Fruit fly (Drosophila melanogaster) whole organism: Measurements from ENCODE around the gene capu.

Source experiments
- CG8478 ChIP-seq: fragments of >200 bp; optimal IDR thresholded peaks from 2 replicates; lab custom pipeline; 2018; ENCODE audit warnings: inconsistent platforms
- Dll ChIP-seq: fragments of >200 bp; optimal IDR thresholded peaks from 2 replicates; lab custom pipeline; 2017
- EcR ChIP-seq, 2 experiments: fragments of >200 bp; optimal IDR thresholded peaks; 2 replicates each; lab custom pipeline; 2017; ENCODE audit warnings: missing biosample characterization in 2 of 2, missing genetic modification characterization in 2 of 2, missing genetic modification reagents in 2 of 2
- pan ChIP-seq: fragments of >200 bp; optimal IDR thresholded peaks from 2 replicates; lab custom pipeline; 2017
- psq ChIP-seq: fragments of >200 bp; optimal IDR thresholded peaks from 2 replicates; lab custom pipeline; 2017
- usp ChIP-seq: fragments of >200 bp; optimal IDR thresholded peaks from 2 replicates; lab custom pipeline; 2017; ENCODE audit warnings: missing biosample characterization, missing genetic modification characterization, mixed read lengths

The capu gene

DNA sequence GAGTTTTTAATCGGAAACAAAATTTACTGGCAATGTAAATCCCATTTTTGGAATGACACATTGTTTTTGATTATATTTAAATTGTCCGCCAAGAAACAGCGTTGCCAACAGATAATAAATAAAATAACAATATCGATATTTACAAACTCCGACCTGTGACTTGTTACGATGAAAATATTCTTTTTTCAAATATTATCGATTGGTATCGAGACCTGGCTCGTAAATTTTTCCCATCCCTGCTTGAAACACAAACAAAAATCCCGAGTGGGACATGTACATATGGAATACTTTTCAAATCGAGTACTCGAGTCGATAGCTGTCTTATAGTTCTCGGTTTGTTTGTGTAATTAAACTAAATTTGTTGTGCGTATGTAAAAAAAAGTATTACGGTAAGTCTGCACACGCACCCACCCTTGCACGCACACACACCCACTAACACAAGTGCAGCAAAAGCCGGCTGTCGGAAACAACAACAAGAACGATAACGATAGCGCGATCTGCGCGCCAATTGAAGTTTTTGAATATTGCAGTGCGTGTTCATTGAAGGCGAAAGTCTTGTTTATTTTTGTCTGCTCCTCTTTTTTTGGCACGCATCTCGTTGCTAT is 40.1 kb downstream of the capu start, which contains the start of gene TTLL4B:
TSS of gene TTLL4B (plus strand) at position 232 of the 605 bp plus-strand sequence.
- TF ChIP-seq Dll (lab: Kevin White, UChicago): no peak
- TF ChIP-seq psq (lab: Kevin White, UChicago): no peak
- TF ChIP-seq CG8478: no peak
- no peak for TF ChIP-seq EcR (GFP tag; optimal IDR thresholded peaks at IDR 0.05; lab: Kevin White, UChicago)
- TF ChIP-seq pan (lab: Kevin White, UChicago): no peak
- TF ChIP-seq usp (GFP tag; lab: Kevin White, UChicago): no peak

DNA sequence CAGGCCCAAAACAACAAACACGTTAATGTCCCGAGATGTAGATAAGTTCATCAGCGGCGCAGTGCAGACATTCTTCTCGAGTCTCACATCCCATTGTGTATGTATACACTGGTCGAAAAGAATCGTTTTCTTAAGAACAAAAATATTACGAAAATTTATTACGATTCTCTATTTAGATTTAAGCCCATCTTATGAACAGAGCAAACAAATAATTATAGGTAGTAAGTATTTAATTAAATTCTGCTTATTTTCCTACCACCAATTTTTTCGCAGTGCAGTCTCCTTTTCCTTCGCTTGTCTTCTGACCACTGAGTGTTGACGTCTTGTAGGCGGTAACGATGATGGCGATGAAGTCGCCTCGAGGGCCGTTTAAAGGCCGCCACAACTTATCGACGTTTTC is 41.3 kb downstream of the capu start:
- TF ChIP-seq EcR (GFP tag; optimal IDR thresholded peaks at IDR 0.05; lab: Kevin White, UChicago) (no peak), pan (lab: Kevin White, UChicago) (no peak), usp (GFP tag; lab: Kevin White, UChicago) (no peak), Dll (lab: Kevin White, UChicago) (no peak), CG8478 (no peak), psq (lab: Kevin White, UChicago) (no peak)

DNA sequence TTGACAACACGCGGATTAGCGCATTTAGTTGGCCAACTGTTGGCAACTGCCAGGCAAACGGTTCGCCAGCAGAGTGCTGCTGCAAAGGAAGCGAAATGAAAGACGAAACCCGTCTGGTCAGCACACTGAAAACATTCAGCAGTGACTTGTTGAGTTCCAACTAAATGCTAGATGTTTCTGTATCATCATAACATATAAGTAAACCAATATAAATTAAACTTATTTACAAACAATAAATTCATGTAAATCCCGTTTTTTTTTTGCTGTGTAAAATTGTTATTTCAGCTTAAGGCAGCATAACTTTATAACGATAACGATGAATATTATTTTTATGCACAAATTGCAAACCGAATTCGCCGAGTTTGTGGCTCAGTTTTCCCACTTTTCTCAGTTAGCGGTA is 44.5 kb downstream of the capu start:
- TF ChIP-seq EcR (GFP tag; optimal IDR thresholded peaks at IDR 0.05; lab: Kevin White, UChicago) (no peak), usp (GFP tag; lab: Kevin White, UChicago) (no peak), Dll (lab: Kevin White, UChicago) (no peak), CG8478 (no peak), psq (lab: Kevin White, UChicago) (no peak), pan (lab: Kevin White, UChicago) (no peak)

DNA sequence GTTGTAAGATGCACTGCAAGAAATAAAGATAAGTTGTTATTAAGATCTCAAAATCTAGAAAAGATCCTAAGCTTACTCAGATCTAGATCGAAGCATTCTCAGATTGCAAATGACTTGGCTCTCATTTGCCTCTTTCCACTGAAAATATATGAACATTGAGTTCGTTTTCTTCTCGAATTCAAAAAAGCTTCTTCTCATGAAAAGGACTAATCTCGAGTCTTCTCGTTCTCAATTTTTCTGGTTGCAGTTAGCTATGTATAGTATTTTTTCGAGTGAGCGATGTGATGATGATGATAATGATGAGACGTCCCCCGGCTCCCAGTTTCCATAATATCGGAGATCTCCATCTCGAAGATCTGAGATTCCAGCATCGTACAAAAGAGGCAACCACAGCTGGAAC is 46.3 kb downstream of the capu start:
- TF ChIP-seq EcR (GFP tag; optimal IDR thresholded peaks at IDR 0.05; lab: Kevin White, UChicago): no peak
- TF ChIP-seq usp (GFP tag; lab: Kevin White, UChicago): no peak

DNA sequence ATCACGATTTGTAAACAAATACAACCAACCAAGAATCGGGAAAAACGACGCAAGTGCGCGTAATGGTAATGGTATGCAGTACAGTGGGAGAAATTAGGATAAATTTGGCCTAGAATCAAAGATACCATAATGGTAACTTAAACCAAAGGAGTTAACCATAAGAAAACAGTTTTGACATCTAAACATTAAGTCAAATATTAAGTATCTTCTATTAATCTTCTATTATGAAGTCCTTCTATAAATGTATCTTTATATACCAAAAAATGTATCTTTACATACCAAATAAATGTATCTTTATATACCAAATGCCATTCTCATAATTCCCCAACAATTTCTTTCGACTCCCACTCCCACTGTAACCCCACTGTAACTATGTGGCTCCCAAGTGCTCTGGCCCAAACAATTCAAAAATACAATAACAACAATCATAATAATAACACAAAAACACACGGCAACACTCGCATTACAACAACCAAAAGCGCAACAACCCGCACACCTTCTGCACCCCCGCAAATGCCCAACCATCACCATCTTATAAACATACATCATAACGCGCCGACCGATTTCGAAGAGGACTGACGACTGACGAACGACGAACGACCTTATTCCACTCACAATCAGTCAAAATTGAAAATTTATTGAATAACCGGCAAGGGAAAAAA is 47.0 kb downstream of the capu start:
- no peak for TF ChIP-seq pan (lab: Kevin White, UChicago)
- TF ChIP-seq usp (GFP tag; lab: Kevin White, UChicago): no peak
- no peak for TF ChIP-seq psq (lab: Kevin White, UChicago)
- TF ChIP-seq CG8478: no peak
- TF ChIP-seq Dll (lab: Kevin White, UChicago): no peak
- TF ChIP-seq EcR (GFP tag; optimal IDR thresholded peaks at IDR 0.05; lab: Kevin White, UChicago): no peak

DNA sequence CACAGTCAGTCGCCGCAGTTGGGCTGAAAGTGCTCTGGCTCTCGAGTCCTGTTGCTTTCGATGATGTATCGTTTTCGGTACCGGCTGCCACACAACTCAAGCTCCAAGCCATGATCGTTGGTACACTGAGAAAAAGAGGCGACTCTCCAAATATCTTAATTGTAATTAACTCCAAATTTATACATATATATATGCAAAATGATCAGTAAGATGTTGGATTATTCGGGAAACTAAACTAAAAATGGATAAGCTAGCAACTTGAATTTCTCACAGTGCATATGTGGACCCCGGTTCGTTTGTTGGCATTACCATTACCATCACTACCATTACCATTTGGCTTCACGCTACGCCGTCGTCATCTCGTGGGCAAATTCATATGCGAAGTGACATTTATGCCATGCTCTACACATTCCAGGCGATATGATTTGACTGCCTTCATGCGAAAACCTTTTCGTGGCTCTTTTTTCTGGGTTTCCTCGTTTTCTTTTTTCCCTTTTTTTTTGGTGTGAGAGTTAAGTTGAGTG is 49.1 kb downstream of the capu start:
- TF ChIP-seq Dll (lab: Kevin White, UChicago) (no peak), usp (GFP tag; lab: Kevin White, UChicago) (no peak), CG8478 (no peak), EcR (GFP tag; optimal IDR thresholded peaks at IDR 0.05; lab: Kevin White, UChicago) (no peak)

DNA sequence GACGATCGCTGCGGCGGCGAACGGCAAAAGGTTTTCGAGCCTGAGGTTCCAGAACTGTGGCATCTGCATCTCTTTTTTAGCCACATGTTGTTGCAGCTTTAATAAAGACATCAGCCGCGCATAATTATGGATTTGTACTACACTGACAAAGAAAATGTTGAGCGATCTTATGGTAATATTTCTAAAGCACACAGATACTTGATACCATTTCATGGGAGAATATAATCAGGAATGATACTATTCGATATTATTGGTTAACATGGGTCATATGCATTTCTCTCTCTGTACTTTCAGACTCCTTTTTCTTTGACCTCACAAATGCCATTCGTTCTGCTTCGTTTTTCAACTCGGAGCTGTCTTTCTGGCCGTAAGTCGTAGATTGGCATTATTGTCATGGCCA is 50.5 kb downstream of the capu start:
- TF ChIP-seq usp (GFP tag; lab: Kevin White, UChicago) (no peak), CG8478 (no peak), psq (lab: Kevin White, UChicago) (no peak), pan (lab: Kevin White, UChicago) (no peak), Dll (lab: Kevin White, UChicago) (no peak), EcR (GFP tag; optimal IDR thresholded peaks at IDR 0.05; lab: Kevin White, UChicago) (no peak)

DNA sequence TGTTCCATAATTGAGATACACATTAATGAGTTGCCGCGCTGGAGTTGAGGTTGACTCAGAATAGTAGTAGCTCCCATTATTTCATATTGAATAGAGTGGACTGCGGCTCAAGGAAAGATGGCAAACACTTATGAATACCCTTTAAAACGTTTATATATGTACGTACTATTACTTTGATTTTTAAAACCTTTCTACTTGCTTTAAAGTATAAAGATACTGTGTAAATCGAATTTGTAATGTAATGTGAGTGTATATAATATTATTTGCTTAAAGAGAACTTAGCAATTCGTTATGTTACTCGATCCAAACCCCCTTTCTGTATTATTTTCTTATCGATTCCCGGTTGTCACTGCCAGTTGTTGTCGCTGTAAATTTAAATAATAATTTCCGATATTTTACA is 51.4 kb downstream of the capu start:
- TF ChIP-seq usp (GFP tag; lab: Kevin White, UChicago) (no peak), CG8478 (no peak), pan (lab: Kevin White, UChicago) (no peak), EcR (GFP tag; optimal IDR thresholded peaks at IDR 0.05; lab: Kevin White, UChicago) (no peak), Dll (lab: Kevin White, UChicago) (no peak), psq (lab: Kevin White, UChicago) (no peak)

DNA sequence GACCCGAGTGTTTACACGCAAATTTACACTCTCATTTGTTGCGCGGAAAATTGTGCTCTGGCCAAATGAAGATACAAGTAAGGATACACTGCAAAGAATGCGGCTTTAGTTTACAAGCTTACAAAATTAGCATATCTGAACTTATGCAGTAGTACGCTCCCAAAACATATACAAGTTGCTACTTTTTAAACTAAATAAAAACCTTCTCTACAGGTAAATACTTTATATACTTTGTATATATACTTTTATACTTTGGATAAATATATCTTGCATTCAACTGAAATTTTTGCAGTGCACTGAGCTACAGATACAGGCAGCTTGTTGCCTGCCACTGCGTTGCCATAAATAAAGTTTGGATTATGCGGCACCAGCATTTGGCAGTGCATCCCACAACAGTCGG is 54.8 kb downstream of the capu start:
- TF ChIP-seq psq (lab: Kevin White, UChicago) (no peak), Dll (lab: Kevin White, UChicago) (no peak), EcR (GFP tag; optimal IDR thresholded peaks at IDR 0.05; lab: Kevin White, UChicago) (no peak), CG8478 (no peak), pan (lab: Kevin White, UChicago) (no peak), usp (GFP tag; lab: Kevin White, UChicago) (no peak)

DNA sequence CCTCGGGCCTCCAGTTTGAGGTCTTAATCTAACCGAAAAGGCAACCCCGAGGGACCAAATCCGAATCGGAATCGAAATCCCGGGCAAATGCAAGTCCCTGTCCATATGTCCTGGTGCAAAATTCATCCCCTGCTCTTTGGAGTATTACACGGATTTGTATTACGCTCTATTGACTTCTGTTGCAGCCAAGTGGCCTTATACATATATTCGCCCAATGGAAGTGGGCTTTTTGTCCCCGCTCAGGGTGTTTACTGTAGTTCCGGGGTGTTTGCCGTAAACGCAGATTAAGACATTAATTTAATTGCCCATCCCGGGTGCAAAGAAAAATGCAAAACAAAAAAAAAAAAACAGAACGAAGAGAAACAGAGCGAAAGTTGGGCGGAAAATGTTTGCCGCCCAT is 56.1 kb downstream of the capu start:
- no peak for TF ChIP-seq psq (lab: Kevin White, UChicago)
- no peak for TF ChIP-seq EcR (GFP tag; optimal IDR thresholded peaks at IDR 0.05; lab: Kevin White, UChicago)
- no peak for TF ChIP-seq usp (GFP tag; lab: Kevin White, UChicago)

DNA sequence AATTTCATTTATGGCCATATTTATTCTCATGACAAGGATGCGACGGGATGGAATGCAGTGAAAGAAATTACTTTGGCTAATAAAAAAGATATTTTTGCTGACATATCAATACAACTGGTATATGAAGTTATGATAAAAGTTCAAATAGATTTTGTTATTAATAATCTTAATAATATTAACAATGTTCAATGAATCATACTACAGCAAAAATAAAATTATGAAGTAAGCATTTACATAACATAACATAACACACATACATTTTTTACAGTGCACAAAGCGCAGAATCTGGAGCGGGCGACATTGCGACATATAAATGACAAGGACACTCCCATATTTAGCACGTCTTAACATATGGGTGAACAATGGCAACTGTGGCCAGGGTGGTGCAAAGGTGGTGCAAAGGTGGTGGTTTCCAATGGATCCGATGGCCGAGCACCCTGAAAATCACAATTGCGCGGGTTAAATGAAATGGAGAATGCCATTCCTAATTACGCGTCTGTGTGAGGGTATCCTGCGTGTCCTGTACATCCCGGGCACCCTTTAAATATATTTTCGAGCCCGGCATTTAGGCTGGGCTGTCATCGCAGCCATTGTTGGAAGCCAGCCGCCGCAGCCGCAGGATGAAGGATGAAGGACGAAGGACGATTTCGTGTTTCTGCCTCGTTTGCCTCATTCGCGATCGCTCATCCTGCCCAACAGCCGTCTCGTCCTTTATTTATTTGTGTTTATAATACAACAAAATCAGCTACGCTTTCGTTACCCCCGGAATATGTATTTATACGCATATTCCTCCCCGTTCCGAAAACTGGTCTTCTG is 57.6 kb downstream of the capu start:
- TF ChIP-seq psq (lab: Kevin White, UChicago): no peak
- TF ChIP-seq CG8478: no peak
- no peak for TF ChIP-seq usp (GFP tag; lab: Kevin White, UChicago)
- TF ChIP-seq EcR (GFP tag; optimal IDR thresholded peaks at IDR 0.05; lab: Kevin White, UChicago): no peak
- TF ChIP-seq Dll (lab: Kevin White, UChicago): no peak
- no peak for TF ChIP-seq pan (lab: Kevin White, UChicago)
